Worm (Caenorhabditis elegans) whole organism, L4/young adult: Measurements from ENCODE around the gene sssh-1.

Source experiments
- W03F9.2 ChIP-seq: fragments of 150-350 bp; optimal IDR thresholded peaks from 2 replicates; lab custom pipeline; 2014; ENCODE audit warnings: missing biosample characterization, missing genetic modification characterization
- dao-5 ChIP-seq: sonication (generic microtip); optimal IDR thresholded peaks from 2 replicates; lab custom pipeline; 2016; ENCODE audit warnings: missing genotype, missing genetic modification characterization, moderate library complexity, missing compliant biosample characterization
- him-1 ChIP-seq: sonication (generic microtip); optimal IDR thresholded peaks from 2 replicates; lab custom pipeline; 2016; ENCODE audit warnings: missing genotype, missing genetic modification reagents, missing genetic modification characterization, missing compliant biosample characterization

DNA sequence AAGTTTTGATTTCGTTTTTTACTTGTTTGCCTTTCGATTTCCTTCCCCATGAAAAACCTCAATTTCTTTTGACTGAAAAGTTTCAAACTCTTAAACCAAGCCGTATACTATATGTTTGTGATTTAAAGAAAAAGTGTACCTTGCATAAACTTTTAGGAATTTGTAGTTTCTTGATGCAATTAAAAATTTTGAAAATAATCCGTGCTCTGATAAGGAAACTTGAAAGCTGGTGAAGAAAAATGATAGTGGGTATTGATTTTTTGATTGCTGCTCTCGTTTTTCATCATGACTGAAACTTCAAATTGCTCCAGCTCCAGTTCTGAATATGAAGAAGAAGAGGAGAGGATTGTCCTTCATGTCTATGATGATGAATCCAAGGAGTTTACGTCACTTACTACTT lies 26.7 kb upstream of the sssh-1 start, which contains the start of gene acd-3:
- TF ChIP-seq dao-5 (tag; lab: Kevin White, UChicago) (no peak), W03F9.2 (tag; lab: Kevin White, UChicago) (no peak), him-1 (tag; lab: Kevin White, UChicago) (no peak)
